Fruit fly (Drosophila melanogaster) whole organism, pupa: Measurements from ENCODE around the gene mthl5.

ENCODE experiments used
- CG10348 ChIP-seq: fragments of 200-800 bp; sonication (Bioruptor generic); IDR thresholded peaks from 2 replicates; pipeline ENCODE4 v1.3.6; 2022; ENCODE audit warnings: missing biosample characterization, missing genetic modification characterization
- CG12605 ChIP-seq: fragments of 200-800 bp; sonication (Bioruptor generic); IDR thresholded peaks from 2 replicates; pipeline ENCODE4 v1.3.6; 2022; ENCODE audit warnings: missing biosample characterization, missing genetic modification characterization
- CG15710 ChIP-seq: fragments of 200-800 bp; sonication (Bioruptor generic); optimal IDR thresholded peaks from 2 replicates; lab custom pipeline; 2018; ENCODE audit warnings: missing biosample characterization, mild to moderate bottlenecking, missing genetic modification characterization, moderate library complexity
- CG17806 ChIP-seq: fragments of 200-800 bp; sonication (Bioruptor generic); optimal IDR thresholded peaks from 2 replicates; lab custom pipeline; 2018; ENCODE audit warnings: missing biosample characterization, mild to moderate bottlenecking, missing genetic modification characterization, moderate library complexity
- CG32121 ChIP-seq: fragments of 200-800 bp; sonication (Bioruptor generic); IDR thresholded peaks from 2 replicates; pipeline ENCODE4 v1.3.6; 2022; ENCODE audit warnings: missing biosample characterization, missing genetic modification characterization
- CG4496 ChIP-seq: fragments of 200-800 bp; sonication (Bioruptor generic); IDR thresholded peaks from 3 replicates; pipeline ENCODE4 v1.3.6; 2022; ENCODE audit warnings: missing biosample characterization, missing genetic modification characterization
- CG8159 ChIP-seq: fragments of 200-800 bp; sonication (Bioruptor generic); optimal IDR thresholded peaks from 3 replicates; lab custom pipeline; 2018; ENCODE audit warnings: missing biosample characterization, mild to moderate bottlenecking, missing genetic modification characterization, moderate library complexity
- EcR ChIP-seq: fragments of 200-800 bp; sonication (Bioruptor generic); optimal IDR thresholded peaks from 3 replicates; lab custom pipeline; 2019; ENCODE audit warnings: missing biosample characterization, missing genetic modification characterization, mild to moderate bottlenecking, moderate library complexity, missing genetic modification reagents
- Ets98B ChIP-seq: fragments of 200-800 bp; sonication (Bioruptor generic); IDR thresholded peaks from 2 replicates; pipeline ENCODE4 v1.3.6; 2022; ENCODE audit warnings: missing biosample characterization, missing genetic modification characterization
- Pif1B ChIP-seq: fragments of 200-800 bp; sonication (Bioruptor generic); optimal IDR thresholded peaks from 3 replicates; lab custom pipeline; 2016; ENCODE audit warnings: missing biosample characterization, missing genetic modification characterization
- gl ChIP-seq: fragments of 200-800 bp; sonication (Bioruptor generic); optimal IDR thresholded peaks from 2 replicates; lab custom pipeline; 2018; ENCODE audit warnings: missing biosample characterization, mild to moderate bottlenecking, missing genetic modification characterization
- rn ChIP-seq: fragments of 200-800 bp; sonication (Bioruptor generic); IDR thresholded peaks from 2 replicates; pipeline ENCODE4 v1.3.6; 2022; ENCODE audit warnings: missing biosample characterization, missing genetic modification characterization

- TF ChIP-seq Pif1B (no peak), rn (GFP tag; lab: Robert Waterston, UW) (no peak), CG8159 (tag; lab: Kevin White, UChicago) (peak; percentile 36), Ets98B (GFP tag; lab: Robert Waterston, UW) (no peak; the same call in 1 of the 2 replicates), CG4496 (GFP tag; lab: Robert Waterston, UW) (peak; percentile 27; the same call in 1 of the 3 replicates), CG32121 (GFP tag; lab: Robert Waterston, UW) (0 out of 2 replicates have a peak, but pooled peaks have one; percentile 12), gl (tag; lab: Kevin White, UChicago) (peak; percentile 23), CG15710 (tag; lab: Kevin White, UChicago) (peak; percentile 45), CG17806 (no peak), EcR (peak; percentile 50), CG12605 (peak; percentile 37; the same call in 1 of the 2 replicates), CG10348 (GFP tag; lab: Robert Waterston, UW) (no peak)
Measured at dm6 chr3R:11865132-11865531, 21.8 kb downstream of the mthl5 start.
